Worm (Caenorhabditis elegans): ENCODE data around the gene fcho-1.

DNA sequence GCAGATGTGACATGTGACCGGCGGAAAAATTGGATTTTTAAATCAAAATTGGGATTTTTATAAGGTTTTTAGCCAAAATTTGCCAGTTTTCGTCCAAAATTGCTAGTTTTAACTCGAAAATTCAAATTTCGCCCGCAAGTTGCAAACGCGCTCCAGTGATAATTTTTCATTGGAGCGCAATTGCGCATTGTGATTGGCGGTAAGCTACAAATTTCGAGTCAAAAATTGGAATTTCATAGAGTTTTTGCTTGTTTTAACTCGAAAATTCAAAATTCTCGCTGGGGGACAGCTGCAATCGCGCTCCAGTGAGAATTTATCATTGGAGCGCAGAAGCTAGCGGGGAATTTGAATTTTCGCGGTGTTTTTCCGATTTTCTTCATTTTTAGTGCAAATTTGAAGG is 59.0 kb downstream of the fcho-1 start:
- TF ChIP-seq pha-4 (tag; optimal IDR thresholded peaks at IDR 0.05) (no peak), unc-62 (GFP tag; optimal IDR thresholded peaks at IDR 0.05) (no peak), nhr-28 (tag; optimal IDR thresholded peaks at IDR 0.05) (no peak)
